Worm (Caenorhabditis elegans) whole organism, midembryonic: ENCODE data around the gene gdi-1.
"Not testable (repeated sequence)": the region's sequence is repeated elsewhere in the genome, so short reads cannot be mapped to it uniquely, and the experiment has no call there.

Experiments
- T22C8.4 ChIP-seq: fragments of 200-800 bp; sonication (Bioruptor generic); IDR thresholded peaks from 2 replicates; pipeline ENCODE4 v1.3.6; 2022; ENCODE audit warnings: missing genetic modification characterization, missing compliant biosample characterization
- cog-1 ChIP-seq: sonication (generic microtip); optimal IDR thresholded peaks from 2 replicates; lab custom pipeline; 2016; ENCODE audit warnings: missing genetic modification characterization, missing compliant biosample characterization
- flt-1 ChIP-seq: fragments of 200-800 bp; sonication (Bioruptor generic); IDR thresholded peaks from 2 replicates; pipeline ENCODE4 v1.3.6; 2022; ENCODE audit warnings: missing genetic modification characterization, missing compliant biosample characterization
- klf-2 ChIP-seq: fragments of 200-800 bp; sonication (Bioruptor generic); conservative IDR thresholded peaks from 2 replicates; pipeline ENCODE4 v1.3.6; 2022; ENCODE audit warnings: missing genetic modification reagents, missing genetic modification characterization, missing compliant biosample characterization
- med-1 ChIP-seq: sonication (generic microtip); optimal IDR thresholded peaks from 2 replicates; lab custom pipeline; 2017; ENCODE audit warnings: missing genetic modification characterization, mild to moderate bottlenecking, missing compliant biosample characterization, antibody characterized with exemption, missing genetic modification reagents; ENCODE audit not compliant: insufficient read depth
- ref-1 ChIP-seq: fragments of 200-800 bp; sonication (Bioruptor generic); conservative IDR thresholded peaks from 2 replicates; pipeline ENCODE4 v1.3.6; 2022; ENCODE audit warnings: missing genetic modification reagents, missing genetic modification characterization, missing compliant biosample characterization
- tab-1 ChIP-seq: fragments of 200-800 bp; sonication (Bioruptor generic); IDR thresholded peaks from 2 replicates; pipeline ENCODE4 v1.3.6; 2022; ENCODE audit warnings: missing genetic modification characterization, missing compliant biosample characterization
- ztf-23 ChIP-seq: fragments of 200-800 bp; sonication (Bioruptor generic); IDR thresholded peaks from 2 replicates; pipeline ENCODE4 v1.3.6; 2022; ENCODE audit warnings: missing genetic modification reagents, missing genetic modification characterization, missing compliant biosample characterization
- ztf-29 ChIP-seq: fragments of 200-800 bp; sonication (Bioruptor generic); IDR thresholded peaks from 2 replicates; pipeline ENCODE4 v1.3.6; 2022; ENCODE audit warnings: missing genetic modification reagents, missing genetic modification characterization, missing compliant biosample characterization

gdi-1 gene

ce11 chrIV:14790579-14790978, 2.1 kb downstream of the gdi-1 start:
- TF ChIP-seq tab-1 (GFP tag; lab: Robert Waterston, UW), result no peak
- no peak for TF ChIP-seq ztf-29
- TF ChIP-seq ztf-23, result no peak
- TF ChIP-seq ref-1 (GFP tag; lab: Robert Waterston, UW), result no peak
- TF ChIP-seq flt-1 (GFP tag; lab: Robert Waterston, UW), result no peak
- no peak for TF ChIP-seq klf-2 (GFP tag; lab: Robert Waterston, UW)
- TF ChIP-seq med-1, result no peak
- no peak for TF ChIP-seq T22C8.4 (GFP tag; lab: Robert Waterston, UW)
- TF ChIP-seq cog-1 (tag; lab: Kevin White, UChicago), result no peak

ce11 chrIV:14786374-14787136, 6.1 kb downstream of the gdi-1 start, which contains the start of gene melo-1:
Gene melo-1, plus strand, starts transcription at chrIV:14787031.
- no peak for TF ChIP-seq ztf-29
- TF ChIP-seq med-1, result no peak
- TF ChIP-seq ztf-23, result no peak
- no peak for TF ChIP-seq ref-1 (GFP tag; lab: Robert Waterston, UW)
- TF ChIP-seq klf-2 (GFP tag; lab: Robert Waterston, UW), result no peak
- TF ChIP-seq cog-1 (tag; lab: Kevin White, UChicago), result no peak
- no peak for TF ChIP-seq flt-1 (GFP tag; lab: Robert Waterston, UW)
- TF ChIP-seq tab-1 (GFP tag; lab: Robert Waterston, UW), result no peak
- no peak for TF ChIP-seq T22C8.4 (GFP tag; lab: Robert Waterston, UW)

ce11 chrIV:14784481-14784880, 8.2 kb downstream of the gdi-1 start, which contains the start of gene nlp-56:
Gene nlp-56, minus strand, starts transcription at chrIV:14784737.
- TF ChIP-seq ztf-29, result no peak
- TF ChIP-seq T22C8.4 (GFP tag; lab: Robert Waterston, UW), result no peak
- no peak for TF ChIP-seq klf-2 (GFP tag; lab: Robert Waterston, UW)
- TF ChIP-seq ref-1 (GFP tag; lab: Robert Waterston, UW), result no peak
- no peak for TF ChIP-seq flt-1 (GFP tag; lab: Robert Waterston, UW)
- TF ChIP-seq cog-1 (tag; lab: Kevin White, UChicago), result no peak
- TF ChIP-seq med-1, result no peak
- no peak for TF ChIP-seq tab-1 (GFP tag; lab: Robert Waterston, UW)
- no peak for TF ChIP-seq ztf-23

ce11 chrIV:14782211-14782610, 10.5 kb downstream of the gdi-1 start, which contains the start of gene Y57G11C.1130:
Gene Y57G11C.1130, plus strand, starts transcription at chrIV:14782511.
- TF ChIP-seq tab-1 (GFP tag; lab: Robert Waterston, UW), result no peak
- no peak for TF ChIP-seq ztf-23
- TF ChIP-seq ztf-29, result no peak
- TF ChIP-seq med-1, result no peak
- TF ChIP-seq ref-1 (GFP tag; lab: Robert Waterston, UW), result no peak
- TF ChIP-seq cog-1 (tag; lab: Kevin White, UChicago), result no peak
- TF ChIP-seq flt-1 (GFP tag; lab: Robert Waterston, UW), result no peak
- no peak for TF ChIP-seq klf-2 (GFP tag; lab: Robert Waterston, UW)
- TF ChIP-seq T22C8.4 (GFP tag; lab: Robert Waterston, UW), result no peak

- TF ChIP-seq T22C8.4 (GFP tag; lab: Robert Waterston, UW) (no peak), flt-1 (GFP tag; lab: Robert Waterston, UW) (no peak), cog-1 (tag; lab: Kevin White, UChicago) (no peak), ztf-29 (no peak), klf-2 (GFP tag; lab: Robert Waterston, UW) (no peak), ztf-23 (no peak), tab-1 (GFP tag; lab: Robert Waterston, UW) (no peak), med-1 (no peak), ref-1 (GFP tag; lab: Robert Waterston, UW) (no peak)
Measured at ce11 chrIV:14781537-14781936, 11.2 kb downstream of the gdi-1 start, which contains the start of gene Y57G11C.8. Gene Y57G11C.8, plus strand, starts transcription at chrIV:14781837.

- not testable (repeated sequence) for TF ChIP-seq tab-1 (GFP tag; lab: Robert Waterston, UW); T22C8.4 (GFP tag; lab: Robert Waterston, UW); med-1
Measured at ce11 chrIV:14774454-14774853, 18.2 kb downstream of the gdi-1 start, which contains the start of gene Y57G11C.51. Gene Y57G11C.51, minus strand, starts transcription at chrIV:14774554.

ce11 chrIV:14773280-14774071, 19.2 kb downstream of the gdi-1 start, which contains the start of gene Y57G11C.36:
Gene Y57G11C.36, minus strand, starts transcription at chrIV:14773781.
- TF ChIP-seq flt-1 (GFP tag; lab: Robert Waterston, UW) (no peak), tab-1 (GFP tag; lab: Robert Waterston, UW) (0 out of 2 replicates have a peak, but pooled peaks have one; percentile 18)

ce11 chrIV:14771325-14771724, 21.4 kb downstream of the gdi-1 start, which contains the start of gene degl-1:
Gene degl-1, minus strand, starts transcription at chrIV:14771425.
- no peak for TF ChIP-seq cog-1 (tag; lab: Kevin White, UChicago)
- TF ChIP-seq ztf-23, result no peak
- TF ChIP-seq flt-1 (GFP tag; lab: Robert Waterston, UW), result no peak
- TF ChIP-seq T22C8.4 (GFP tag; lab: Robert Waterston, UW), result no peak
- TF ChIP-seq ref-1 (GFP tag; lab: Robert Waterston, UW), result no peak
- no peak for TF ChIP-seq med-1
- no peak for TF ChIP-seq tab-1 (GFP tag; lab: Robert Waterston, UW)

- TF ChIP-seq ztf-23, result no peak
- no peak for TF ChIP-seq klf-2 (GFP tag; lab: Robert Waterston, UW)
- TF ChIP-seq tab-1 (GFP tag; lab: Robert Waterston, UW), result no peak
- TF ChIP-seq cog-1 (tag; lab: Kevin White, UChicago), result no peak
- no peak for TF ChIP-seq T22C8.4 (GFP tag; lab: Robert Waterston, UW)
- TF ChIP-seq flt-1 (GFP tag; lab: Robert Waterston, UW), result no peak
- no peak for TF ChIP-seq med-1
- no peak for TF ChIP-seq ztf-29
- TF ChIP-seq ref-1 (GFP tag; lab: Robert Waterston, UW), result no peak
Measured at ce11 chrIV:14770663-14771062, 22.0 kb downstream of the gdi-1 start.
